Fruit fly (Drosophila melanogaster) whole organism, embryonic: ENCODE data around the gene CG3078.

Source experiments
- CG13894 ChIP-seq: fragments of 200-800 bp; sonication (Bioruptor generic); optimal IDR thresholded peaks from 3 replicates; lab custom pipeline; 2018; ENCODE audit warnings: missing biosample characterization, mild to moderate bottlenecking, missing genetic modification characterization, moderate library complexity
- CG3847 ChIP-seq: fragments of 200-800 bp; sonication (Bioruptor generic); IDR thresholded peaks from 2 replicates; pipeline ENCODE4 v1.3.6; 2022; ENCODE audit warnings: missing biosample characterization, missing genetic modification characterization
- CG4424 ChIP-seq: fragments of 200-800 bp; sonication (Bioruptor generic); optimal IDR thresholded peaks from 3 replicates; lab custom pipeline; 2016; ENCODE audit warnings: missing biosample characterization, missing genetic modification characterization
- CG8359 ChIP-seq: fragments of 200-800 bp; sonication (Bioruptor generic); optimal IDR thresholded peaks from 2 replicates; lab custom pipeline; 2017; ENCODE audit warnings: missing biosample characterization, mild to moderate bottlenecking, missing genetic modification characterization, borderline replicate concordance
- Doc3 ChIP-seq: fragments of 200-800 bp; sonication (Bioruptor generic); IDR thresholded peaks from 3 replicates; pipeline ENCODE4 v1.3.6; 2022; ENCODE audit warnings: missing biosample characterization, missing genetic modification characterization; ENCODE audit not compliant: partially characterized antibody
- GATAe ChIP-seq: fragments of 200-800 bp; sonication (Bioruptor generic); conservative IDR thresholded peaks from 2 replicates; pipeline ENCODE4 v1.3.6; 2022; ENCODE audit warnings: missing biosample characterization, missing genetic modification characterization
- Hr39 ChIP-seq: fragments of >200 bp; optimal IDR thresholded peaks from 2 replicates; lab custom pipeline; 2017
- Lim3 ChIP-seq: fragments of 200-800 bp; sonication (Bioruptor generic); IDR thresholded peaks from 2 replicates; pipeline ENCODE4 v1.3.6; 2022; ENCODE audit warnings: missing biosample characterization, missing genetic modification characterization
- Lpt ChIP-seq: fragments of >200 bp; optimal IDR thresholded peaks from 2 replicates; lab custom pipeline; 2018; ENCODE audit warnings: missing biosample characterization, missing genetic modification characterization
- MBD-R2 ChIP-seq: fragments of 200-800 bp; sonication (Bioruptor generic); IDR thresholded peaks from 2 replicates; pipeline ENCODE4 v1.3.6; 2022; ENCODE audit warnings: missing biosample characterization, missing genetic modification characterization
- Sry-δ ChIP-seq: fragments of 200-800 bp; sonication (Bioruptor generic); optimal IDR thresholded peaks from 2 replicates; lab custom pipeline; 2016; ENCODE audit warnings: missing biosample characterization, missing genetic modification characterization
- ranshi ChIP-seq: fragments of 200-800 bp; sonication (Bioruptor generic); IDR thresholded peaks from 2 replicates; pipeline ENCODE4 v1.3.6; 2022; ENCODE audit warnings: missing biosample characterization, missing genetic modification characterization
- sisA ChIP-seq: fragments of 200-800 bp; sonication (Bioruptor generic); IDR thresholded peaks from 2 replicates; pipeline ENCODE4 v1.3.6; 2022; ENCODE audit warnings: missing biosample characterization, missing genetic modification characterization

DNA sequence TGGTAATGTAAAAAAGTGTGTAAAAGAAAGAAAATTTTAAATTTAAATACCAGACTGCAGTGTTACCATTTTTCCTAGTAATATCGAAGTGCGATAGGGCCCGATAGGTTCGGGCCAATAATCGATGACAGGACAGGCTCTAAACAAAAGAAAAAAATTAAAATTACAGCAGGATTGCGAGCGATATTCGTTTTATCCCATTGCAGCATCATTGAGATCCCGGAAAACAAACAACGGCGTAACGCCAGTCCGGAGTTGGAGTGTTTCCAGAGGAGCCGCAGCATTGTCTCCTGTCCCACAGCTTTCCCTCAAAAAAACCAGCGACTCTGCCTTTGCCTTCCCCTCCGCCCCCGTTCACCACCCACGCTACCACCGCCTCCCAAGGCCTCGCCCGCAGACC, 34.5 kb downstream of the CG3078 start, which contains the start of gene pcx:
- TF ChIP-seq sisA = no peak
- no peak for TF ChIP-seq Doc3 (GFP tag; lab: Robert Waterston, UW)
- TF ChIP-seq Lpt = no peak
- peak; percentile 49 for TF ChIP-seq Sry-δ (GFP tag; lab: Kevin White, UChicago)
- TF ChIP-seq MBD-R2 (GFP tag; lab: Robert Waterston, UW) = peak; percentile 49
- TF ChIP-seq GATAe (GFP tag; lab: Robert Waterston, UW) = no peak
- TF ChIP-seq ranshi (GFP tag; lab: Robert Waterston, UW) = no peak
- no peak for TF ChIP-seq CG3847 (GFP tag; lab: Robert Waterston, UW)
- no peak for TF ChIP-seq CG8359 (GFP tag; lab: Kevin White, UChicago)
- no peak for TF ChIP-seq Hr39 (lab: Kevin White, UChicago)
- no peak for TF ChIP-seq Lim3
- TF ChIP-seq CG4424 (GFP tag; lab: Kevin White, UChicago) = no peak
- no peak for TF ChIP-seq CG13894 (tag; lab: Kevin White, UChicago)
